Fruit fly (Drosophila melanogaster): ENCODE results near the gene Gapvd1.

The Gapvd1 gene

DNA sequence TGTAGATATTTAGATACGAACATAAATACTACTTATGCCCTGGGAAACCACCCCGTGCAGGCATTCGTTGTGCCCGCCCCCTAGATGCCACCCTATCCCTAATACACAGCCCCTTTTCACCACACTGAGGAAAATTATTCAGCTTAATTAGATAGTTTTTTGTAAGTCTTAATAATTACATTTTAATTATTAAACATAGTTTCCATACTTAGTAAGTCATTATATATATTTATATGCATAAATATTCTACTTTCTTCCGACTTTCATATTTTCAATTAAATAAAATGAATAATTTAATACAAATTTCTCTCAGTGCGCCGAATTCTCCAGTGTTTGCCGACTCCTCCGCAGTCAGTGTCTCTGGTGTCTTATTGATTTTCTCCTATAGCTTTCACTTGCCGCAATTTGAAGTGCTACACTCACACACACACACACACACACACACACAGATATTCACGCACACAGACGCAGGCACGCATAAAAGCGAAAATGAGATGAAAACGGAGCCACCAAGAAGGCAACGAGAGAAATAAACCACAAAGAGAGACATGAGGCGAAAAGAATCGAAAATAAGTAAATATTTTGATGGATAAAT, 29.7 kb upstream of the Gapvd1 start (continued):
- TF ChIP-seq tio (GFP tag; optimal IDR thresholded peaks at IDR 0.05) (no peak), CG12219 (GFP tag; optimal IDR thresholded peaks at IDR 0.05) (no peak), repo (GFP tag; optimal IDR thresholded peaks at IDR 0.05) (no peak), pros (GFP tag; optimal IDR thresholded peaks at IDR 0.05) (no peak), ewg (GFP tag; optimal IDR thresholded peaks at IDR 0.05) (no peak), fd64A (GFP tag; optimal IDR thresholded peaks at IDR 0.05) (no peak), YL-1 (GFP tag; optimal IDR thresholded peaks at IDR 0.05) (no peak), insv (GFP tag; optimal IDR thresholded peaks at IDR 0.05) (no peak), Mrtf (GFP tag; IDR thresholded peaks at IDR 0.05) (no peak), jing (GFP tag; optimal IDR thresholded peaks at IDR 0.05) (no peak), wor (GFP tag; IDR thresholded peaks at IDR 0.05) (no peak), CG17385 (GFP tag; optimal IDR thresholded peaks at IDR 0.05) (no peak), E2f2 (GFP tag; IDR thresholded peaks at IDR 0.05) (0 out of 2 replicates have a peak, but pooled peaks have one; percentile 26), CG17359 (tag; optimal IDR thresholded peaks at IDR 0.05) (no peak), CG5953 (GFP tag; IDR thresholded peaks at IDR 0.05) (no peak), CG17829 (tag; optimal IDR thresholded peaks at IDR 0.05) (no peak), CG3065 (GFP tag; optimal IDR thresholded peaks at IDR 0.05) (no peak), D (optimal IDR thresholded peaks at IDR 0.05) (no peak), D (GFP tag; optimal IDR thresholded peaks at IDR 0.05) (no peak), CG10267 (tag; optimal IDR thresholded peaks at IDR 0.05) (no peak), Atf-2 (GFP tag; optimal IDR thresholded peaks at IDR 0.05) (no peak), cwo (GFP tag; optimal IDR thresholded peaks at IDR 0.05) (peak; percentile 35), pnt (GFP tag; optimal IDR thresholded peaks at IDR 0.05) (no peak), Dll (GFP tag; IDR thresholded peaks at IDR 0.05; ENCODE audit: partially characterized antibody) (no peak), CG10979 (tag; optimal IDR thresholded peaks at IDR 0.05) (no peak), wdn (GFP tag; IDR thresholded peaks at IDR 0.05) (no peak), br (optimal IDR thresholded peaks at IDR 0.05) (no peak), h (optimal IDR thresholded peaks at IDR 0.05) (no peak), Jarid2 (GFP tag; optimal IDR thresholded peaks at IDR 0.05) (no peak), Dad (GFP tag; optimal IDR thresholded peaks at IDR 0.05) (no peak), Atf6 (GFP tag; IDR thresholded peaks at IDR 0.05) (0 out of 2 replicates have a peak, but pooled peaks have one; percentile 10), CG11560 (tag; IDR thresholded peaks at IDR 0.05) (no peak), CG3281 (GFP tag; optimal IDR thresholded peaks at IDR 0.05) (peak; percentile 39), row (GFP tag; IDR thresholded peaks at IDR 0.05) (peak; percentile 50), Bgb (GFP tag; IDR thresholded peaks at IDR 0.05; ENCODE audit: partially characterized antibody) (no peak), hkb (optimal IDR thresholded peaks at IDR 0.05) (no peak), hkb (GFP tag; IDR thresholded peaks at IDR 0.05) (no peak), CG13296 (GFP tag; optimal IDR thresholded peaks at IDR 0.05) (peak; percentile 32), CG14860 (GFP tag; IDR thresholded peaks at IDR 0.05; ENCODE audit: partially characterized antibody) (no peak), ind (GFP tag; optimal IDR thresholded peaks at IDR 0.05) (no peak), phol (tag; optimal IDR thresholded peaks at IDR 0.05) (no peak), Myb (GFP tag; optimal IDR thresholded peaks at IDR 0.05) (no peak), Hr51 (GFP tag; optimal IDR thresholded peaks at IDR 0.05) (peak in 1 of 2 experiments; percentile 31), schlank (tag; optimal IDR thresholded peaks at IDR 0.05) (no peak), Dp (GFP tag; optimal IDR thresholded peaks at IDR 0.05) (no peak), otp (GFP tag; IDR thresholded peaks at IDR 0.05) (no peak), CG15269 (tag; optimal IDR thresholded peaks at IDR 0.05) (peak; percentile 29), ems (GFP tag; optimal IDR thresholded peaks at IDR 0.05) (no peak), CG2889 (GFP tag; IDR thresholded peaks at IDR 0.05) (no peak), al (GFP tag; IDR thresholded peaks at IDR 0.05) (no peak), Dek (tag; optimal IDR thresholded peaks at IDR 0.05) (no peak), CG5180 (GFP tag; optimal IDR thresholded peaks at IDR 0.05) (no peak)

Data from whole organism, embryonic.